Worm (Caenorhabditis elegans): ENCODE measurements around the gene C25H3.15.

DNA sequence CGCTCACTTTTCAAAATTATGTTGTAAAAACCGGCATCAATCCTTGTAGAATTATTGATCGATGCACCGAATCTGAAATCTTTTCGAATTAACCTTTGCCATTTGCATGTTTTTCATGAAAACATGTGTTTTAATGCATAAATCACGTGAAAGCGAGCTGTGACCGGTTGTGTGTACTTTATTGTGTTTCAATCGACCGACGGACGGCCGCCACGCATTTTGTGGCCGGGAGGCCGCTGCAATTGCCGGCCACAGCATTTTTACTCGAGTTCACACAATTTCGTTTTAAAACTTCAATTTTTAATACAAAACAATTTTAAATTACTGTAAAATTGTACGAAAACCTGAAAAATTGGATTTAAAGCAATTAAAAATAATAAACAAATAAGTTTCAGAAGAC is 23.8 kb downstream of the C25H3.15 start, which contains the start of gene C25H3.11:
- TF ChIP-seq ztf-11 (tag; optimal IDR thresholded peaks at IDR 0.05) (no peak), lin-13 (tag; optimal IDR thresholded peaks at IDR 0.05) (no peak), nhr-28 (tag; optimal IDR thresholded peaks at IDR 0.05) (no peak)
